Worm (Caenorhabditis elegans) whole organism, L4/young adult: ENCODE data around the gene msp-81.

Experiments used
- W03F9.2 ChIP-seq: fragments of 150-350 bp; optimal IDR thresholded peaks from 2 replicates; lab custom pipeline; 2014; ENCODE audit warnings: missing biosample characterization, missing genetic modification characterization
- dao-5 ChIP-seq: sonication (generic microtip); optimal IDR thresholded peaks from 2 replicates; lab custom pipeline; 2016; ENCODE audit warnings: missing genotype, missing genetic modification characterization, moderate library complexity, missing compliant biosample characterization
- him-1 ChIP-seq: sonication (generic microtip); optimal IDR thresholded peaks from 2 replicates; lab custom pipeline; 2016; ENCODE audit warnings: missing genotype, missing genetic modification reagents, missing genetic modification characterization, missing compliant biosample characterization

DNA sequence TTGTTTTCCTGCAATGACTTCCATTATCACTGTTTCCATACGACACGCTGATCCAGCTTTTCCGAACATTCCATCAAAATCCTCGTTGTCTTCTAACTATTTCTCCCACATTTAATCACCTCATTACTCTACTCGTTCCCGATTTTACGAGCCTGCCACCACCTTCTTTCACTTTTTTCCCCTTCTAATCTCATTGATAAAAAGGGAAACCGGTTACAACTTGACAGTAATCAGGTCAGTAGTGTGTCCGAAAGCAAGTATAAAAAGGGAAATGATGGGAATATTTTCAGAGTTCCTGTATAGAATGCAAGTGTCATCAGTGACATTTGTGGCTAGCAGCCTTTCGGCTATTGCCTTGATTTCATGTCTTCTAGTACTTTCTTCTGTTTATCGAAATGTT is 14.6 kb downstream of the msp-81 start, which contains the start of gene col-123:
- no peak for TF ChIP-seq dao-5 (tag; lab: Kevin White, UChicago)
- no peak for TF ChIP-seq W03F9.2
- no peak for TF ChIP-seq him-1 (tag; lab: Kevin White, UChicago)
